Worm (Caenorhabditis elegans) whole organism, L1 larva: ENCODE results near the gene T23F6.2.

Source experiments
- mdl-1 ChIP-seq, 2 experiments: fragments of 150-350 bp; optimal IDR thresholded peaks; 2 replicates each; lab custom pipeline; 2014 to 2017; ENCODE audit warnings: missing biosample characterization in 2 of 2, missing genetic modification characterization in 2 of 2, inconsistent platforms in 1 of 2
- unc-62 ChIP-seq: fragments of 150-350 bp; optimal IDR thresholded peaks from 2 replicates; lab custom pipeline; 2014; ENCODE audit warnings: missing biosample characterization, missing genetic modification reagents, missing genetic modification characterization
- ztf-11 ChIP-seq, 2 experiments: sonication (generic microtip); optimal IDR thresholded peaks; 2 replicates each; lab custom pipeline; 2016 to 2017; ENCODE audit warnings: missing genetic modification characterization in 2 of 2, missing biosample characterization in 1 of 2, missing compliant biosample characterization in 1 of 2

DNA sequence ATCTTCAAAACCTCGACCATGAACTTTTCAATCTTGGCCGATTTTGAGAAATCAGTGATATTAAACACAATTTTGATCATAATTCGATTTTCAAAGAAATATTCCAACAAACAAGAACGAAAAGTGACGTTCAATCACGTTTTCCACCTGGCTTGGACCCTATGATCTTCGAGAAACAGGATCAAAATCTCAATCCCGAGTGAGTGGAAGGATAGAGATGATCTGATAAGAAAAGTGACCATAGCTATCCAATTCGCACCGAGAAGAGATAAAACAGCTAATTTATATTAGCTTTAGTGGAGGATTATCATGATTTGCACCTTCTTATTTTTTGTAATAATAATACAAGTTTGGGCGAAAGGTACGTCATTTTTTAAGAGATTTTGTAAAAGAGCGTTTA lies at the start of gene T23F6.2:
- no peak for TF ChIP-seq ztf-11 (tag; optimal IDR thresholded peaks at IDR 0.05; lab: Kevin White, UChicago)
- no peak for TF ChIP-seq unc-62 (GFP tag; lab: Kevin White, UChicago)
- no peak for TF ChIP-seq mdl-1 (tag; optimal IDR thresholded peaks at IDR 0.05; lab: Kevin White, UChicago)
